Worm (Caenorhabditis elegans) whole organism, L4 larva: ENCODE measurements around the gene Y113G7B.27.

Source experiments
- D1046.2 ChIP-seq: fragments of 200-800 bp; sonication (Bioruptor generic); IDR thresholded peaks from 2 replicates; pipeline ENCODE4 v1.3.6; 2022; ENCODE audit warnings: missing genetic modification characterization, missing compliant biosample characterization
- F10B5.3 ChIP-seq: sonication (generic microtip); optimal IDR thresholded peaks from 2 replicates; lab custom pipeline; 2016; ENCODE audit warnings: mild to moderate bottlenecking, missing genetic modification characterization, missing compliant biosample characterization
- T20F7.1 ChIP-seq: fragments of 200-800 bp; sonication (Bioruptor generic); optimal IDR thresholded peaks from 2 replicates; lab custom pipeline; 2018; ENCODE audit warnings: mild to moderate bottlenecking, missing genetic modification characterization, missing compliant biosample characterization
- T26A8.4 ChIP-seq: fragments of 200-800 bp; sonication (Bioruptor generic); IDR thresholded peaks from 2 replicates; pipeline ENCODE4 v1.3.6; 2022; ENCODE audit warnings: missing genetic modification characterization, missing compliant biosample characterization
- Y105C5A.15 ChIP-seq: fragments of 200-800 bp; sonication (Bioruptor generic); IDR thresholded peaks from 2 replicates; pipeline ENCODE4 v1.3.6; 2022; ENCODE audit warnings: missing genetic modification characterization, missing compliant biosample characterization
- Y48G9A.11 ChIP-seq: fragments of 200-800 bp; sonication (Bioruptor generic); IDR thresholded peaks from 2 replicates; pipeline ENCODE4 v1.3.6; 2022; ENCODE audit warnings: missing genetic modification reagents, missing genetic modification characterization, missing compliant biosample characterization
- Y75B8A.6 ChIP-seq: fragments of 200-800 bp; sonication (Bioruptor generic); IDR thresholded peaks from 2 replicates; pipeline ENCODE4 v1.3.6; 2022; ENCODE audit warnings: missing genetic modification reagents, missing genetic modification characterization, missing compliant biosample characterization
- aha-1 ChIP-seq: fragments of 150-350 bp; peaks from one replicate; lab custom pipeline; 2014; ENCODE audit warnings: missing biosample characterization, missing genetic modification characterization
- attf-4 ChIP-seq: sonication (generic microtip); optimal IDR thresholded peaks from 3 replicates; lab custom pipeline; 2017; ENCODE audit warnings: missing biosample characterization, missing genetic modification characterization
- ceh-62 ChIP-seq: sonication (generic microtip); optimal IDR thresholded peaks from 2 replicates; lab custom pipeline; 2017; ENCODE audit warnings: missing biosample characterization, missing genetic modification characterization
- daf-12 ChIP-seq: fragments of 150-350 bp; optimal IDR thresholded peaks from 2 replicates; lab custom pipeline; 2014; ENCODE audit warnings: missing biosample characterization, missing genetic modification reagents, missing genetic modification characterization
- daf-16 ChIP-seq, 3 experiments: sonication (generic microtip); optimal IDR thresholded peaks; 2 replicates each; lab custom pipeline; 2016 to 2017; ENCODE audit warnings: missing genetic modification characterization in 3 of 3, missing genetic modification reagents in 3 of 3, mild to moderate bottlenecking in 2 of 3, missing compliant biosample characterization in 2 of 3, missing biosample characterization in 1 of 3, moderate library complexity in 1 of 3
- daf-8 ChIP-seq: fragments of 200-800 bp; sonication (Bioruptor generic); IDR thresholded peaks from 2 replicates; pipeline ENCODE4 v1.3.6; 2022; ENCODE audit warnings: missing genetic modification characterization, missing compliant biosample characterization
- dmd-6 ChIP-seq: fragments of 200-800 bp; sonication (Bioruptor generic); IDR thresholded peaks from 2 replicates; pipeline ENCODE4 v1.3.6; 2022; ENCODE audit warnings: missing genetic modification reagents, missing genetic modification characterization, missing compliant biosample characterization
- dmd-8 ChIP-seq: fragments of 200-800 bp; sonication (Bioruptor generic); IDR thresholded peaks from 2 replicates; pipeline ENCODE4 v1.3.6; 2022; ENCODE audit warnings: missing genetic modification characterization, missing compliant biosample characterization
- dve-1 ChIP-seq: sonication (generic microtip); optimal IDR thresholded peaks from 2 replicates; lab custom pipeline; 2017; ENCODE audit warnings: antibody characterized with exemption, mild to moderate bottlenecking, missing genetic modification characterization, missing compliant biosample characterization; ENCODE audit not compliant: insufficient read depth
- egl-27 ChIP-seq: sonication (generic microtip); optimal IDR thresholded peaks from 3 replicates; lab custom pipeline; 2017; ENCODE audit warnings: missing biosample characterization, missing genetic modification reagents, missing genetic modification characterization
- fkh-10 ChIP-seq: fragments of 150-350 bp; optimal IDR thresholded peaks from 2 replicates; lab custom pipeline; 2014; ENCODE audit warnings: missing biosample characterization, missing genetic modification reagents, missing genetic modification characterization
- fos-1 ChIP-seq: fragments of 150-350 bp; optimal IDR thresholded peaks from 2 replicates; lab custom pipeline; 2014; ENCODE audit warnings: missing biosample characterization, missing genetic modification characterization
- gei-8 ChIP-seq: fragments of 200-800 bp; sonication (Bioruptor generic); optimal IDR thresholded peaks from 2 replicates; lab custom pipeline; 2018; ENCODE audit warnings: mild to moderate bottlenecking, missing genetic modification characterization, missing compliant biosample characterization
- hif-1 ChIP-seq, 2 experiments: sonication (generic microtip); optimal IDR thresholded peaks; 2 replicates each; lab custom pipeline; 2016 to 2017; ENCODE audit warnings: missing compliant biosample characterization in 2 of 2, missing genetic modification characterization in 2 of 2, missing genetic modification reagents in 2 of 2, missing genotype in 2 of 2, mild to moderate bottlenecking in 1 of 2
- hlh-30 ChIP-seq: sonication (generic microtip); optimal IDR thresholded peaks from 2 replicates; lab custom pipeline; 2017; ENCODE audit warnings: antibody characterized with exemption, mild to moderate bottlenecking, missing genetic modification characterization, missing compliant biosample characterization; ENCODE audit not compliant: insufficient read depth
- lin-1 ChIP-seq: fragments of 200-800 bp; sonication (Bioruptor generic); IDR thresholded peaks from 2 replicates; pipeline ENCODE4 v1.3.6; 2022; ENCODE audit warnings: missing genetic modification reagents, missing genetic modification characterization, missing compliant biosample characterization
- lin-15B ChIP-seq: fragments of 150-350 bp; sonication (generic microtip); optimal IDR thresholded peaks from 3 replicates; lab custom pipeline; 2014; ENCODE audit warnings: missing biosample characterization, missing genetic modification characterization
- lin-38 ChIP-seq: fragments of 200-800 bp; sonication (Bioruptor generic); IDR thresholded peaks from 2 replicates; pipeline ENCODE4 v1.3.6; 2022; ENCODE audit warnings: missing genetic modification reagents, missing genetic modification characterization, missing compliant biosample characterization
- lin-39 ChIP-seq: fragments of 150-350 bp; optimal IDR thresholded peaks from 2 replicates; lab custom pipeline; 2014; ENCODE audit warnings: missing biosample characterization, missing genetic modification reagents, missing genetic modification characterization
- lir-3 ChIP-seq: sonication (generic microtip); optimal IDR thresholded peaks from 2 replicates; lab custom pipeline; 2016; ENCODE audit warnings: mild to moderate bottlenecking, missing genetic modification characterization, missing compliant biosample characterization
- lsy-2 ChIP-seq, 2 experiments: fragments of 150-350 bp in 1 of 2; sonication (generic microtip) in 1 of 2; optimal IDR thresholded peaks; 2 replicates each; lab custom pipeline; 2014 to 2017; ENCODE audit warnings: missing biosample characterization in 2 of 2, missing genetic modification characterization in 2 of 2
- mdl-1 ChIP-seq, 2 experiments: fragments of 150-350 bp in 1 of 2; sonication (generic microtip) in 1 of 2; optimal IDR thresholded peaks; 2 replicates each; lab custom pipeline; 2014 to 2017; ENCODE audit warnings: missing biosample characterization in 2 of 2, missing genetic modification characterization in 2 of 2
- mdt-29 ChIP-seq: fragments of 200-800 bp; sonication (Bioruptor generic); IDR thresholded peaks from 2 replicates; pipeline ENCODE4 v1.3.6; 2022; ENCODE audit warnings: missing genetic modification reagents, missing genetic modification characterization, missing compliant biosample characterization
- nhr-10 ChIP-seq: fragments of 150-350 bp; optimal IDR thresholded peaks from 2 replicates; lab custom pipeline; 2014; ENCODE audit warnings: missing biosample characterization, missing genetic modification characterization
- nhr-237 ChIP-seq: sonication (generic microtip); optimal IDR thresholded peaks from 2 replicates; lab custom pipeline; 2017; ENCODE audit warnings: missing biosample characterization, missing genetic modification characterization
- nhr-48 ChIP-seq: sonication (generic microtip); optimal IDR thresholded peaks from 2 replicates; lab custom pipeline; 2016; ENCODE audit warnings: mild to moderate bottlenecking, missing genetic modification characterization, missing compliant biosample characterization
- pqm-1 ChIP-seq: sonication (generic microtip); optimal IDR thresholded peaks from 2 replicates; lab custom pipeline; 2017; ENCODE audit warnings: missing biosample characterization, missing genetic modification characterization
- saeg-2 ChIP-seq: fragments of 200-800 bp; sonication (Bioruptor generic); IDR thresholded peaks from 2 replicates; pipeline ENCODE4 v1.3.6; 2022; ENCODE audit warnings: missing genetic modification reagents, missing genetic modification characterization, missing compliant biosample characterization
- sdz-12 ChIP-seq: fragments of 200-800 bp; sonication (Bioruptor generic); optimal IDR thresholded peaks from 2 replicates; lab custom pipeline; 2018; ENCODE audit warnings: mild to moderate bottlenecking, missing genetic modification characterization, missing compliant biosample characterization
- skn-1 ChIP-seq: fragments of 150-350 bp; optimal IDR thresholded peaks from 2 replicates; lab custom pipeline; 2014; ENCODE audit warnings: missing biosample characterization, missing genetic modification characterization
- snpc-1.2 ChIP-seq: fragments of 200-800 bp; sonication (Bioruptor generic); IDR thresholded peaks from 2 replicates; pipeline ENCODE4 v1.3.6; 2022; ENCODE audit warnings: missing genetic modification reagents, missing genetic modification characterization, missing compliant biosample characterization
- unc-130 ChIP-seq: sonication (generic microtip); optimal IDR thresholded peaks from 2 replicates; lab custom pipeline; 2016; ENCODE audit warnings: missing genetic modification reagents, missing genetic modification characterization, missing compliant biosample characterization
- unc-39 ChIP-seq: sonication (generic microtip); optimal IDR thresholded peaks from 2 replicates; lab custom pipeline; 2017; ENCODE audit warnings: missing biosample characterization, missing genetic modification characterization
- zag-1 ChIP-seq: fragments of 150-350 bp; optimal IDR thresholded peaks from 2 replicates; lab custom pipeline; 2014; ENCODE audit warnings: missing biosample characterization, missing genetic modification characterization
- zfp-3 ChIP-seq: fragments of 200-800 bp; sonication (Bioruptor generic); conservative IDR thresholded peaks from 2 replicates; pipeline ENCODE4 v1.3.6; 2022; ENCODE audit warnings: missing genetic modification reagents, missing genetic modification characterization, missing compliant biosample characterization

The Y113G7B.27 gene

ce11 chrV:20164059-20164892 lies 28.4 kb upstream of the Y113G7B.27 start, which contains the start of gene F19B2.5 (continued):
- TF ChIP-seq unc-39 (tag; lab: Kevin White, UChicago) (no peak), mdl-1 (tag; optimal IDR thresholded peaks at IDR 0.05; lab: Kevin White, UChicago) (no peak), hif-1 (tag; optimal IDR thresholded peaks at IDR 0.05; lab: Kevin White, UChicago) (peak; percentile 33 to 48), gei-8 (peak; percentile 60), lin-1 (GFP tag; lab: Robert Waterston, UW) (peak; percentile 62; the same call in 1 of the 2 replicates), egl-27 (tag; lab: Kevin White, UChicago) (no peak), nhr-48 (peak; percentile 79), nhr-10 (tag; lab: Kevin White, UChicago) (no peak), fkh-10 (GFP tag; lab: Kevin White, UChicago) (no peak), D1046.2 (GFP tag; lab: Robert Waterston, UW) (no peak), hlh-30 (peak; percentile 69), snpc-1.2 (no peak), mdt-29 (GFP tag; lab: Robert Waterston, UW) (peak; percentile 100), nhr-237 (no peak), dve-1 (tag; lab: Kevin White, UChicago) (peak; percentile 97), sdz-12 (GFP tag; lab: Kevin White, UChicago) (no peak), zfp-3 (peak; percentile 73; the same call in 1 of the 2 replicates), T20F7.1 (GFP tag; lab: Kevin White, UChicago) (peak; percentile 49), zag-1 (tag; lab: Kevin White, UChicago) (no peak), lin-38 (GFP tag; lab: Robert Waterston, UW) (no peak; the same call in 1 of the 2 replicates), T26A8.4 (GFP tag; lab: Robert Waterston, UW) (peak; percentile 74), lsy-2 (tag; optimal IDR thresholded peaks at IDR 0.05; lab: Kevin White, UChicago) (peak in 1 of 2 experiments; percentile 53), F10B5.3 (tag; lab: Kevin White, UChicago) (no peak), saeg-2 (peak; percentile 87; the same call in 1 of the 2 replicates)

DNA sequence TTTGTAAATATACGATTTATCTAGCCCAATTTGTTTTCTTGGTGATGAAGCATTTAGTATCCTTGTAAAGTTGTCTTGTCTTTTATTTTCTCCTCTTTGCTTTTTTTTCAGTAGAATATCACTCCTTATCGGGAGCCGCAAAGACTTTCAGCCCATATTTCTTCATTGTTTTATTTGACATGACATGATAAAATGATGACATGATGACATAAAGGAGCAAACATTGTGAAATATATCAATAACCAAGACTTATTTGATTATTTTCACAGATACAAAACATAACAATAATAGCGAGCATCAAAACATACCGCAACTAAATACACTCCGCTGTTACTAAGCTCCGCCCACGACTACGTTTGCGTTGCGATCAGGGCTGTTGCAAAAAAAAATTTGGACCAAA lies 26.8 kb upstream of the Y113G7B.27 start:
- TF ChIP-seq ceh-62 (tag; lab: Kevin White, UChicago) = no peak
- TF ChIP-seq unc-130 (GFP tag; lab: Kevin White, UChicago) = no peak
- no peak for TF ChIP-seq lin-38 (GFP tag; lab: Robert Waterston, UW)
- no peak for TF ChIP-seq lin-39 (tag; lab: Kevin White, UChicago)
- no peak for TF ChIP-seq dmd-8 (GFP tag; lab: Robert Waterston, UW)
- TF ChIP-seq zfp-3 = no peak
- no peak for TF ChIP-seq attf-4
- peak; percentile 71 for TF ChIP-seq dve-1 (tag; lab: Kevin White, UChicago)
- TF ChIP-seq daf-12 (tag; lab: Kevin White, UChicago) = no peak
- no peak for TF ChIP-seq daf-16 (GFP tag; optimal IDR thresholded peaks at IDR 0.05; lab: Kevin White, UChicago)
- peak; percentile 85 for TF ChIP-seq daf-16 (tag; optimal IDR thresholded peaks at IDR 0.05; lab: Kevin White, UChicago)
- TF ChIP-seq Y75B8A.6 = no peak
- TF ChIP-seq aha-1 (tag; lab: Kevin White, UChicago) = peak; percentile 57
- TF ChIP-seq lir-3 = no peak
- TF ChIP-seq sdz-12 (GFP tag; lab: Kevin White, UChicago) = no peak
- TF ChIP-seq daf-8 (GFP tag; lab: Robert Waterston, UW) = no peak
- TF ChIP-seq hlh-30 = no peak
- no peak for TF ChIP-seq mdl-1 (tag; optimal IDR thresholded peaks at IDR 0.05; lab: Kevin White, UChicago)
- TF ChIP-seq lin-15B (tag; lab: Kevin White, UChicago) = no peak
- no peak for TF ChIP-seq T20F7.1 (GFP tag; lab: Kevin White, UChicago)
- TF ChIP-seq Y105C5A.15 (GFP tag; lab: Robert Waterston, UW) = no peak
- TF ChIP-seq Y48G9A.11 (GFP tag; lab: Robert Waterston, UW) = no peak
- no peak for TF ChIP-seq nhr-237
- no peak for TF ChIP-seq skn-1
- no peak for TF ChIP-seq dmd-6
- TF ChIP-seq fos-1 (tag; lab: Kevin White, UChicago) = no peak
- TF ChIP-seq gei-8 = no peak
- TF ChIP-seq pqm-1 = peak; percentile 16
